Fruit fly (Drosophila melanogaster) whole organism, embryonic: ENCODE data around the gene CG31445.

Experiments used
- Atf3 ChIP-seq: fragments of 200-800 bp; sonication (Bioruptor generic); optimal IDR thresholded peaks from 3 replicates; lab custom pipeline; 2016; ENCODE audit warnings: missing biosample characterization, missing genetic modification characterization
- CG11504 ChIP-seq: fragments of 200-800 bp; sonication (Bioruptor generic); optimal IDR thresholded peaks from 3 replicates; lab custom pipeline; 2019; ENCODE audit warnings: missing biosample characterization, mild to moderate bottlenecking, missing genetic modification characterization, moderate library complexity
- CG12236 ChIP-seq: fragments of 200-800 bp; sonication (Bioruptor generic); optimal IDR thresholded peaks from 2 replicates; lab custom pipeline; 2016; ENCODE audit warnings: missing biosample characterization, missing genetic modification characterization
- CG1233 ChIP-seq: fragments of 200-800 bp; sonication (Bioruptor generic); optimal IDR thresholded peaks from 4 replicates; lab custom pipeline; 2018; ENCODE audit warnings: missing biosample characterization, mild to moderate bottlenecking, missing genetic modification characterization
- CG15011 ChIP-seq: fragments of 200-800 bp; sonication (Bioruptor generic); optimal IDR thresholded peaks from 3 replicates; lab custom pipeline; 2018; ENCODE audit warnings: missing biosample characterization, mild to moderate bottlenecking, missing genetic modification characterization
- CG15601 ChIP-seq: fragments of 200-800 bp; sonication (Bioruptor generic); optimal IDR thresholded peaks from 3 replicates; lab custom pipeline; 2019; ENCODE audit warnings: missing biosample characterization, mild to moderate bottlenecking, missing genetic modification characterization, moderate library complexity
- CG15696 ChIP-seq: fragments of 200-800 bp; sonication (Bioruptor generic); optimal IDR thresholded peaks from 2 replicates; lab custom pipeline; 2019; ENCODE audit warnings: missing biosample characterization, mild to moderate bottlenecking, missing genetic modification characterization, moderate library complexity
- CG17328 ChIP-seq: fragments of 200-800 bp; sonication (Bioruptor generic); IDR thresholded peaks from 2 replicates; pipeline ENCODE4 v1.3.6; 2022; ENCODE audit warnings: missing biosample characterization, missing genetic modification characterization
- CG17912 ChIP-seq: fragments of 200-800 bp; sonication (Bioruptor generic); optimal IDR thresholded peaks from 2 replicates; lab custom pipeline; 2018; ENCODE audit warnings: missing biosample characterization, mild to moderate bottlenecking, missing genetic modification characterization
- CG18476 ChIP-seq: fragments of 200-800 bp; sonication (Bioruptor generic); optimal IDR thresholded peaks from 2 replicates; lab custom pipeline; 2016; ENCODE audit warnings: missing biosample characterization, mild to moderate bottlenecking, missing genetic modification characterization
- CG18599 ChIP-seq: fragments of 200-800 bp; sonication (Bioruptor generic); optimal IDR thresholded peaks from 3 replicates; lab custom pipeline; 2017; ENCODE audit warnings: missing biosample characterization, missing genetic modification characterization, mild to moderate bottlenecking, moderate library complexity, missing genetic modification reagents
- CG2202 ChIP-seq: fragments of 200-800 bp; sonication (Bioruptor generic); optimal IDR thresholded peaks from 2 replicates; lab custom pipeline; 2018; ENCODE audit warnings: missing biosample characterization, mild to moderate bottlenecking, missing genetic modification characterization
- CG2712 ChIP-seq: fragments of 200-800 bp; optimal IDR thresholded peaks from 3 replicates; lab custom pipeline; 2019; ENCODE audit warnings: missing biosample characterization, mild to moderate bottlenecking, missing genetic modification characterization, moderate library complexity
- CG3847 ChIP-seq: fragments of 200-800 bp; sonication (Bioruptor generic); IDR thresholded peaks from 2 replicates; pipeline ENCODE4 v1.3.6; 2022; ENCODE audit warnings: missing biosample characterization, missing genetic modification characterization
- CG6854 ChIP-seq: fragments of 200-800 bp; sonication (Bioruptor generic); optimal IDR thresholded peaks from 3 replicates; lab custom pipeline; 2017; ENCODE audit warnings: missing biosample characterization, mild to moderate bottlenecking, missing genetic modification characterization
- CG8281 ChIP-seq: fragments of 200-800 bp; sonication (Bioruptor generic); optimal IDR thresholded peaks from 2 replicates; lab custom pipeline; 2018; ENCODE audit warnings: missing biosample characterization, mild to moderate bottlenecking, missing genetic modification characterization, moderate library complexity
- Dbx ChIP-seq: fragments of 200-800 bp; sonication (Bioruptor generic); IDR thresholded peaks from 3 replicates; pipeline ENCODE4 v1.3.6; 2022; ENCODE audit warnings: missing biosample characterization, missing genetic modification characterization
- Dll ChIP-seq: fragments of 200-800 bp; sonication (Bioruptor generic); IDR thresholded peaks from 4 replicates; pipeline ENCODE4 v1.3.6; 2022; ENCODE audit warnings: missing biosample characterization, missing genetic modification characterization; ENCODE audit not compliant: partially characterized antibody
- Fer3 ChIP-seq: fragments of 200-800 bp; sonication (Bioruptor generic); optimal IDR thresholded peaks from 2 replicates; lab custom pipeline; 2018; ENCODE audit warnings: missing biosample characterization, mild to moderate bottlenecking, missing genetic modification characterization, moderate library complexity
- H15 ChIP-seq: fragments of 200-800 bp; sonication (Bioruptor generic); IDR thresholded peaks from 3 replicates; pipeline ENCODE4 v1.3.6; 2022; ENCODE audit warnings: missing biosample characterization, missing genetic modification characterization
- H2.0 ChIP-seq: fragments of 200-800 bp; sonication (Bioruptor generic); IDR thresholded peaks from 2 replicates; pipeline ENCODE4 v1.3.6; 2022; ENCODE audit warnings: missing biosample characterization, missing genetic modification characterization
- HLH54F ChIP-seq: fragments of 200-800 bp; sonication (Bioruptor generic); optimal IDR thresholded peaks from 3 replicates; lab custom pipeline; 2016; ENCODE audit warnings: missing biosample characterization, missing genetic modification characterization
- HLHmδ ChIP-seq: fragments of 200-800 bp; sonication (Bioruptor generic); optimal IDR thresholded peaks from 2 replicates; lab custom pipeline; 2018; ENCODE audit warnings: missing biosample characterization, mild to moderate bottlenecking, missing genetic modification characterization, moderate library complexity
- HmgZ ChIP-seq: fragments of 200-800 bp; sonication (Bioruptor generic); optimal IDR thresholded peaks from 2 replicates; lab custom pipeline; 2018; ENCODE audit warnings: missing biosample characterization, mild to moderate bottlenecking, missing genetic modification characterization
- Lhr ChIP-seq: fragments of 200-800 bp; sonication (Bioruptor generic); optimal IDR thresholded peaks from 3 replicates; lab custom pipeline; 2017; ENCODE audit warnings: mild to moderate bottlenecking, missing biosample characterization, missing genetic modification reagents, missing genetic modification characterization
- Myb ChIP-seq: fragments of 200-800 bp; sonication (Bioruptor generic); optimal IDR thresholded peaks from 2 replicates; lab custom pipeline; 2016; ENCODE audit warnings: missing biosample characterization, missing genetic modification characterization
- PHDP ChIP-seq: fragments of 200-800 bp; sonication (Bioruptor generic); optimal IDR thresholded peaks from 3 replicates; lab custom pipeline; 2018; ENCODE audit warnings: missing biosample characterization, mild to moderate bottlenecking, missing genetic modification characterization, moderate library complexity
- Sin3A ChIP-seq: fragments of >200 bp; optimal IDR thresholded peaks from 2 replicates; lab custom pipeline; 2018
- Usf ChIP-seq: fragments of 200-800 bp; sonication (Bioruptor generic); optimal IDR thresholded peaks from 2 replicates; lab custom pipeline; 2017; ENCODE audit warnings: missing genotype, missing biosample characterization, missing genetic modification characterization
- ash1 ChIP-seq: fragments of 200-800 bp; sonication (Bioruptor generic); optimal IDR thresholded peaks from 2 replicates; lab custom pipeline; 2018; ENCODE audit warnings: missing biosample characterization, mild to moderate bottlenecking, missing genetic modification characterization
- az2 ChIP-seq: fragments of 200-800 bp; sonication (Bioruptor generic); optimal IDR thresholded peaks from 3 replicates; lab custom pipeline; 2016; ENCODE audit warnings: missing biosample characterization, missing genetic modification characterization
- br ChIP-seq: fragments of >200 bp; optimal IDR thresholded peaks from 2 replicates; lab custom pipeline; 2017
- btn ChIP-seq: fragments of 200-800 bp; sonication (Bioruptor generic); optimal IDR thresholded peaks from 2 replicates; lab custom pipeline; 2016; ENCODE audit warnings: missing biosample characterization, missing genetic modification characterization
- chm ChIP-seq: fragments of 200-800 bp; sonication (Bioruptor generic); IDR thresholded peaks from 2 replicates; pipeline ENCODE4 v1.3.6; 2022; ENCODE audit warnings: missing biosample characterization, missing genetic modification characterization
- corto ChIP-seq: fragments of 200-800 bp; sonication (Bioruptor generic); optimal IDR thresholded peaks from 2 replicates; lab custom pipeline; 2016; ENCODE audit warnings: missing biosample characterization, mild to moderate bottlenecking, missing genetic modification characterization, moderate library complexity
- crp ChIP-seq, 2 experiments: fragments of 200-800 bp; sonication (Bioruptor generic); optimal IDR thresholded peaks; 2 replicates in 1 of 2; 3 replicates in 1 of 2; lab custom pipeline; 2017; ENCODE audit warnings: missing biosample characterization in 2 of 2, missing genetic modification characterization in 2 of 2, mild to moderate bottlenecking in 1 of 2, moderate library complexity in 1 of 2
- da ChIP-seq: fragments of 200-800 bp; sonication (Bioruptor generic); optimal IDR thresholded peaks from 2 replicates; lab custom pipeline; 2016; ENCODE audit warnings: missing biosample characterization, missing genetic modification characterization
- dm ChIP-seq: fragments of 200-800 bp; sonication (Bioruptor generic); optimal IDR thresholded peaks from 3 replicates; lab custom pipeline; 2016; ENCODE audit warnings: missing biosample characterization, missing genetic modification characterization
- en ChIP-seq: fragments of 200-800 bp; sonication (Bioruptor generic); optimal IDR thresholded peaks from 2 replicates; lab custom pipeline; 2016; ENCODE audit warnings: missing biosample characterization, missing genetic modification characterization
- eve ChIP-seq, 2 experiments: fragments of >200 bp; optimal IDR thresholded peaks; 2 replicates each; lab custom pipeline; 2017; ENCODE audit warnings: missing biosample characterization in 2 of 2, missing genetic modification characterization in 2 of 2
- gt ChIP-seq: fragments of 200-800 bp; sonication (Bioruptor generic); IDR thresholded peaks from 2 replicates; pipeline ENCODE4 v1.3.6; 2022; ENCODE audit warnings: missing biosample characterization, missing genetic modification characterization
- kni ChIP-seq: fragments of 200-800 bp; sonication (Bioruptor generic); optimal IDR thresholded peaks from 3 replicates; lab custom pipeline; 2017; ENCODE audit warnings: mild to moderate bottlenecking, missing biosample characterization, missing genetic modification reagents, missing genetic modification characterization
- nerfin-2 ChIP-seq: fragments of 200-800 bp; sonication (Bioruptor generic); IDR thresholded peaks from 2 replicates; pipeline ENCODE4 v1.3.6; 2022; ENCODE audit warnings: missing biosample characterization, missing genetic modification characterization; ENCODE audit not compliant: partially characterized antibody
- pum ChIP-seq: fragments of 200-800 bp; sonication (Bioruptor generic); optimal IDR thresholded peaks from 2 replicates; lab custom pipeline; 2016; ENCODE audit warnings: missing biosample characterization, missing genetic modification characterization
- sd ChIP-seq: fragments of 200-800 bp; sonication (Bioruptor generic); optimal IDR thresholded peaks from 3 replicates; lab custom pipeline; 2018; ENCODE audit warnings: missing biosample characterization, mild to moderate bottlenecking, missing genetic modification characterization, moderate library complexity
- sima ChIP-seq: fragments of 200-800 bp; sonication (Bioruptor generic); optimal IDR thresholded peaks from 2 replicates; lab custom pipeline; 2016; ENCODE audit warnings: missing biosample characterization, missing genetic modification characterization
- slbo ChIP-seq: fragments of 200-800 bp; sonication (Bioruptor generic); IDR thresholded peaks from 2 replicates; pipeline ENCODE4 v1.3.6; 2022; ENCODE audit warnings: missing biosample characterization, missing genetic modification characterization
- sqz ChIP-seq: fragments of 200-800 bp; sonication (Bioruptor generic); optimal IDR thresholded peaks from 3 replicates; lab custom pipeline; 2018; ENCODE audit warnings: missing biosample characterization, mild to moderate bottlenecking, missing genetic modification characterization
- tio ChIP-seq: fragments of 200-800 bp; sonication (Bioruptor generic); optimal IDR thresholded peaks from 2 replicates; lab custom pipeline; 2017; ENCODE audit warnings: missing biosample characterization, missing genetic modification characterization, inconsistent platforms
- toy ChIP-seq: fragments of 200-800 bp; sonication (Bioruptor generic); IDR thresholded peaks from 2 replicates; pipeline ENCODE4 v1.3.6; 2022; ENCODE audit warnings: missing biosample characterization, missing genetic modification characterization
- usp ChIP-seq: fragments of >200 bp; optimal IDR thresholded peaks from 2 replicates; lab custom pipeline; 2017; ENCODE audit warnings: missing biosample characterization, missing genetic modification characterization

The CG31445 gene

DNA sequence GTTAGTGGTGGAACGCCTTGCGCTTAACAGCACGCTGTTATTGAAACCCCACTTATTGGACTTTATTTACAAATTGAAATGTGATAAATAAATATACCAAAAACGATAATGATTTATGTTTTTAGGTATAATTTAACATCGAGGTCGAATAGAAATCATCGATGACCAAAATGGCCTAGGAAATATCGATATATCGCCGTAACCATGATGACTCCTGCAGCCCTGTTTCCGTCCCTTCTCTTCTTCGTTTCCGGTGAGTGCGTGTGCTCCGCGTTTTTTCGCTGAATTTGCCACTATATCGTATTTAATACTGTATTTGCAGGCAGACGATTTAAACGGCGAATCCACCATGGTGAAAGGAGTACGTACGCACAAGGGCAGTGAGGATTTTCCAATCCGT is 24.7 kb downstream of the CG31445 start, which contains the start of gene eEF1gamma (continued):
- TF ChIP-seq CG18476 (GFP tag; lab: Kevin White, UChicago) (peak; percentile 89), sd (tag; lab: Kevin White, UChicago) (peak; percentile 53), CG15696 (tag; lab: Kevin White, UChicago) (peak; percentile 77), HLHmδ (GFP tag; lab: Kevin White, UChicago) (peak; percentile 99), Dll (GFP tag; lab: Robert Waterston, UW) (peak; percentile 92), CG11504 (tag; lab: Kevin White, UChicago) (peak; percentile 88), Sin3A (lab: Kevin White, UChicago) (peak; percentile 60), HLH54F (GFP tag; lab: Kevin White, UChicago) (peak; percentile 91), Fer3 (peak; percentile 95), CG12236 (GFP tag; lab: Kevin White, UChicago) (peak; percentile 94), CG8281 (tag; lab: Kevin White, UChicago) (peak; percentile 86), en (GFP tag; lab: Kevin White, UChicago) (peak; percentile 93), az2 (peak; percentile 84), CG3847 (GFP tag; lab: Robert Waterston, UW) (peak; percentile 93), dm (GFP tag; lab: Kevin White, UChicago) (peak; percentile 98), CG18599 (GFP tag; lab: Kevin White, UChicago) (peak; percentile 95), CG2202 (tag; lab: Kevin White, UChicago) (peak; percentile 92), btn (GFP tag; lab: Kevin White, UChicago) (peak; percentile 95), Usf (GFP tag; lab: Kevin White, UChicago) (peak; percentile 88), CG6854 (GFP tag; lab: Kevin White, UChicago) (peak; percentile 95), sima (GFP tag; lab: Kevin White, UChicago) (peak; percentile 94), CG17912 (peak; percentile 97), CG15601 (tag; lab: Kevin White, UChicago) (peak; percentile 92), Lhr (GFP tag; lab: Kevin White, UChicago) (peak; percentile 91), da (GFP tag; lab: Kevin White, UChicago) (peak; percentile 91), ash1 (GFP tag; lab: Kevin White, UChicago) (peak; percentile 96), kni (peak; percentile 98), CG15011 (GFP tag; lab: Kevin White, UChicago) (peak; percentile 96), PHDP (peak; percentile 95), CG1233 (GFP tag; lab: Kevin White, UChicago) (peak; percentile 98), toy (GFP tag; lab: Robert Waterston, UW) (peak; percentile 89), br (lab: Kevin White, UChicago) (no peak), Dbx (GFP tag; lab: Robert Waterston, UW) (peak; percentile 96), gt (GFP tag; lab: Robert Waterston, UW) (peak; percentile 84), H15 (peak; percentile 96), H2.0 (GFP tag; lab: Robert Waterston, UW) (peak; percentile 94), CG17328 (GFP tag; lab: Robert Waterston, UW) (peak; percentile 97), HmgZ (tag; lab: Kevin White, UChicago) (peak; percentile 95), Myb (GFP tag; lab: Kevin White, UChicago) (peak; percentile 87), CG2712 (tag; lab: Kevin White, UChicago) (peak; percentile 91), eve (GFP tag; optimal IDR thresholded peaks at IDR 0.05; lab: Kevin White, UChicago) (no peak), usp (GFP tag; lab: Kevin White, UChicago) (no peak), Atf3 (GFP tag; lab: Kevin White, UChicago) (peak; percentile 91), sqz (GFP tag; lab: Kevin White, UChicago) (peak; percentile 97), slbo (GFP tag; lab: Robert Waterston, UW) (peak; percentile 92), corto (GFP tag; lab: Kevin White, UChicago) (no peak), nerfin-2 (GFP tag; lab: Robert Waterston, UW) (peak; percentile 96), crp (GFP tag; optimal IDR thresholded peaks at IDR 0.05; lab: Kevin White, UChicago) (peak in 1 of 2 experiments; percentile 71), pum (GFP tag; lab: Kevin White, UChicago) (peak; percentile 87), chm (peak; percentile 98), tio (no peak)
